Fruit fly (Drosophila melanogaster) whole organism, embryonic: Measurements from ENCODE around the gene CG13047.
A peak's percentile ranks its signal among the peaks of the same experiment; 100 is the strongest.

Source experiments
- Aef1 ChIP-seq: fragments of 200-800 bp; sonication (Bioruptor generic); IDR thresholded peaks from 3 replicates; pipeline ENCODE4 v1.3.6; 2022; ENCODE audit warnings: missing biosample characterization, missing genetic modification characterization
- Awh ChIP-seq: fragments of 200-800 bp; sonication (Bioruptor generic); IDR thresholded peaks from 2 replicates; pipeline ENCODE4, ENCODE4 v1.3.6; 2022; ENCODE audit warnings: missing biosample characterization, missing genetic modification characterization
- Bgb ChIP-seq: fragments of 200-800 bp; sonication (Bioruptor generic); IDR thresholded peaks from 2 replicates; pipeline ENCODE4 v1.3.6; 2022; ENCODE audit warnings: missing biosample characterization, missing genetic modification characterization; ENCODE audit not compliant: partially characterized antibody
- CG10274 ChIP-seq: fragments of 200-800 bp; sonication (Bioruptor generic); optimal IDR thresholded peaks from 3 replicates; lab custom pipeline; 2017; ENCODE audit warnings: missing biosample characterization, mild to moderate bottlenecking, missing genetic modification characterization
- CG10366 ChIP-seq: fragments of 200-800 bp; sonication (Bioruptor generic); IDR thresholded peaks from 2 replicates; pipeline ENCODE4 v1.3.6; 2022; ENCODE audit warnings: missing biosample characterization, missing genetic modification characterization
- CG12769 ChIP-seq: fragments of 200-800 bp; sonication (Bioruptor generic); optimal IDR thresholded peaks from 2 replicates; lab custom pipeline; 2019; ENCODE audit warnings: missing biosample characterization, mild to moderate bottlenecking, missing genetic modification characterization, moderate library complexity
- CG15514 ChIP-seq: fragments of 200-800 bp; sonication (Bioruptor generic); optimal IDR thresholded peaks from 3 replicates; lab custom pipeline; 2017; ENCODE audit warnings: missing biosample characterization, missing genetic modification characterization, mild to moderate bottlenecking, moderate library complexity, missing genetic modification reagents
- CG15601 ChIP-seq: fragments of 200-800 bp; sonication (Bioruptor generic); optimal IDR thresholded peaks from 3 replicates; lab custom pipeline; 2019; ENCODE audit warnings: missing biosample characterization, mild to moderate bottlenecking, missing genetic modification characterization, moderate library complexity
- CG1602 ChIP-seq: fragments of 200-800 bp; sonication (Bioruptor generic); optimal IDR thresholded peaks from 3 replicates; lab custom pipeline; 2016; ENCODE audit warnings: missing biosample characterization, missing genetic modification characterization
- CG3407 ChIP-seq: fragments of 200-800 bp; sonication (Bioruptor generic); optimal IDR thresholded peaks from 2 replicates; lab custom pipeline; 2018; ENCODE audit warnings: missing biosample characterization, mild to moderate bottlenecking, missing genetic modification characterization
- CG5953 ChIP-seq: fragments of 200-800 bp; sonication (Bioruptor generic); IDR thresholded peaks from 2 replicates; pipeline ENCODE4 v1.3.6; 2022; ENCODE audit warnings: missing biosample characterization, missing genetic modification characterization
- CG6683 ChIP-seq: fragments of 200-800 bp; sonication (Bioruptor generic); optimal IDR thresholded peaks from 2 replicates; lab custom pipeline; 2017; ENCODE audit warnings: missing biosample characterization, mild to moderate bottlenecking, missing genetic modification characterization, missing genetic modification reagents
- CG6765 ChIP-seq: fragments of 200-800 bp; sonication (Bioruptor generic); optimal IDR thresholded peaks from 3 replicates; lab custom pipeline; 2017; ENCODE audit warnings: missing biosample characterization, mild to moderate bottlenecking, missing genetic modification characterization
- CG7357 ChIP-seq: fragments of 200-800 bp; sonication (Bioruptor generic); IDR thresholded peaks from 3 replicates; pipeline ENCODE4 v1.3.6; 2022; ENCODE audit warnings: missing biosample characterization, missing genetic modification characterization
- CG8089 ChIP-seq: fragments of 200-800 bp; sonication (Bioruptor generic); optimal IDR thresholded peaks from 3 replicates; lab custom pipeline; 2016; ENCODE audit warnings: missing biosample characterization, missing genetic modification characterization
- Dbx ChIP-seq: fragments of 200-800 bp; sonication (Bioruptor generic); IDR thresholded peaks from 3 replicates; pipeline ENCODE4 v1.3.6; 2022; ENCODE audit warnings: missing biosample characterization, missing genetic modification characterization
- Deaf1 ChIP-seq: fragments of 200-800 bp; optimal IDR thresholded peaks from 3 replicates; lab custom pipeline; 2019; ENCODE audit warnings: missing biosample characterization, mild to moderate bottlenecking, missing genetic modification characterization, moderate library complexity
- Ets65A ChIP-seq: fragments of 200-800 bp; sonication (Bioruptor generic); peaks from one replicate; lab custom pipeline; 2016; ENCODE audit warnings: missing biosample characterization, missing genetic modification characterization
- HLH4C ChIP-seq: fragments of 200-800 bp; sonication (Bioruptor generic); IDR thresholded peaks from 3 replicates; pipeline ENCODE4 v1.3.6; 2022; ENCODE audit warnings: missing biosample characterization, missing genetic modification characterization; ENCODE audit not compliant: partially characterized antibody
- Hmr ChIP-seq: fragments of 200-800 bp; sonication (Bioruptor generic); optimal IDR thresholded peaks from 3 replicates; lab custom pipeline; 2017; ENCODE audit warnings: mild to moderate bottlenecking, missing biosample characterization, missing genetic modification reagents, missing genetic modification characterization
- Hr51 ChIP-seq, 2 experiments: fragments of 200-800 bp; sonication (Bioruptor generic); optimal IDR thresholded peaks; 2 replicates in 1 of 2; 3 replicates in 1 of 2; lab custom pipeline; 2016 to 2018; ENCODE audit warnings: missing biosample characterization in 2 of 2, missing genetic modification characterization in 2 of 2, mild to moderate bottlenecking in 1 of 2, moderate library complexity in 1 of 2
- Kr ChIP-seq: fragments of 200-800 bp; sonication (Bioruptor generic); optimal IDR thresholded peaks from 2 replicates; lab custom pipeline; 2017; ENCODE audit warnings: missing biosample characterization, mild to moderate bottlenecking, missing genetic modification characterization
- MBD-R2 ChIP-seq: fragments of 200-800 bp; sonication (Bioruptor generic); IDR thresholded peaks from 2 replicates; pipeline ENCODE4 v1.3.6; 2022; ENCODE audit warnings: missing biosample characterization, missing genetic modification characterization
- MESR4 ChIP-seq: fragments of 200-800 bp; sonication (Bioruptor generic); optimal IDR thresholded peaks from 2 replicates; lab custom pipeline; 2018; ENCODE audit warnings: missing biosample characterization, mild to moderate bottlenecking, missing genetic modification characterization, moderate library complexity
- Mad ChIP-seq: fragments of 200-800 bp; sonication (Bioruptor generic); optimal IDR thresholded peaks from 2 replicates; lab custom pipeline; 2016; ENCODE audit warnings: missing biosample characterization, missing genetic modification characterization
- Rx ChIP-seq: fragments of 200-800 bp; sonication (Bioruptor generic); IDR thresholded peaks from 2 replicates; pipeline ENCODE4 v1.3.6; 2022; ENCODE audit warnings: missing biosample characterization, missing genetic modification characterization
- Sox100B ChIP-seq: fragments of 200-800 bp; sonication (Bioruptor generic); optimal IDR thresholded peaks from 3 replicates; lab custom pipeline; 2018; ENCODE audit warnings: missing biosample characterization, mild to moderate bottlenecking, missing genetic modification characterization
- bsh ChIP-seq, 2 experiments: fragments of 200-800 bp; sonication (Bioruptor generic); optimal IDR thresholded peaks; 2 replicates each; lab custom pipeline; 2017 to 2018; ENCODE audit warnings: mild to moderate bottlenecking in 2 of 2, missing biosample characterization in 2 of 2, missing genetic modification characterization in 2 of 2, moderate library complexity in 1 of 2
- gce ChIP-seq: fragments of 200-800 bp; sonication (Bioruptor generic); IDR thresholded peaks from 3 replicates; pipeline ENCODE4 v1.3.6; 2022; ENCODE audit warnings: missing biosample characterization, missing genetic modification characterization
- gem ChIP-seq: fragments of 200-800 bp; sonication (Bioruptor generic); optimal IDR thresholded peaks from 2 replicates; lab custom pipeline; 2019; ENCODE audit warnings: missing biosample characterization, mild to moderate bottlenecking, missing genetic modification characterization, moderate library complexity
- kay ChIP-seq: fragments of 200-800 bp; sonication (Bioruptor generic); optimal IDR thresholded peaks from 2 replicates; lab custom pipeline; 2016; ENCODE audit warnings: missing biosample characterization, missing genetic modification characterization
- nom ChIP-seq: fragments of 200-800 bp; sonication (Bioruptor generic); optimal IDR thresholded peaks from 2 replicates; lab custom pipeline; 2017; ENCODE audit warnings: missing biosample characterization, missing genetic modification characterization, mild to moderate bottlenecking, moderate library complexity, missing genetic modification reagents
- scrt ChIP-seq: fragments of 200-800 bp; sonication (Bioruptor generic); optimal IDR thresholded peaks from 2 replicates; lab custom pipeline; 2018; ENCODE audit warnings: missing biosample characterization, mild to moderate bottlenecking, missing genetic modification characterization, moderate library complexity
- sob ChIP-seq: fragments of 200-800 bp; sonication (Bioruptor generic); IDR thresholded peaks from 2 replicates; pipeline ENCODE4 v1.3.6; 2022; ENCODE audit warnings: missing biosample characterization, missing genetic modification characterization
- tgo ChIP-seq: fragments of 200-800 bp; sonication (Bioruptor generic); IDR thresholded peaks from 3 replicates; pipeline ENCODE4 v1.3.6; 2022; ENCODE audit warnings: missing biosample characterization, missing genetic modification characterization
- tio ChIP-seq: fragments of 200-800 bp; sonication (Bioruptor generic); optimal IDR thresholded peaks from 2 replicates; lab custom pipeline; 2017; ENCODE audit warnings: missing biosample characterization, missing genetic modification characterization, inconsistent platforms
- ttk ChIP-seq: fragments of 200-800 bp; sonication (Bioruptor generic); IDR thresholded peaks from 2 replicates; pipeline ENCODE4 v2.1.2; 2022; ENCODE audit warnings: missing biosample characterization, missing genetic modification characterization

CG13047 gene

DNA sequence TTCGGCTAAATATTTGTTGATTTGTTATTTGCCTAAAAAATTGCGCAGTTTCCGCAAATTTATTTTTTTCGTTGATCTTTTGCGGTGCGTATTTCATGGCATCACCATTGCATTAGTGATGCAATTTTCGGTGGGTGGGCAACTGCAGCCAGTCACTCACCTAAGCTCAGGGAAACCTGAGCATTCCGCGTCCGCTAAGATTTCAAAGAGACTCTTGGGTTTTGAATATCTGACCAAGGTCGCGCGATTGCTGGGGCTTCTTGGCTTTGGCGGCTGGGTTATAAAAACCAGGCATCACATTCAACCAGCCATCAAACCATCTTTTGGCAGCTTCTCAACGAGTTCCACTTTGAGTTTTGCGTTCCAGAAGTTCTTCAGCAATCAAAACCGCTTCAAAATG is 22.8 kb downstream of the CG13047 start, which contains the start of gene CG13071:
TSS of gene CG13071 (plus strand) at position 301 of the 400 bp plus-strand sequence.
- no peak for TF ChIP-seq CG7357 (GFP tag; lab: Robert Waterston, UW)
- TF ChIP-seq Aef1, result no peak
- TF ChIP-seq CG10274 (GFP tag; lab: Kevin White, UChicago), result no peak
- TF ChIP-seq Hr51 (GFP tag; optimal IDR thresholded peaks at IDR 0.05; lab: Kevin White, UChicago), result no peak
- TF ChIP-seq tgo (GFP tag; lab: Robert Waterston, UW), result no peak
- no peak for TF ChIP-seq CG6683 (GFP tag; lab: Kevin White, UChicago)
- no peak for TF ChIP-seq Dbx (GFP tag; lab: Robert Waterston, UW)
- no peak for TF ChIP-seq Rx (GFP tag; lab: Robert Waterston, UW)

DNA sequence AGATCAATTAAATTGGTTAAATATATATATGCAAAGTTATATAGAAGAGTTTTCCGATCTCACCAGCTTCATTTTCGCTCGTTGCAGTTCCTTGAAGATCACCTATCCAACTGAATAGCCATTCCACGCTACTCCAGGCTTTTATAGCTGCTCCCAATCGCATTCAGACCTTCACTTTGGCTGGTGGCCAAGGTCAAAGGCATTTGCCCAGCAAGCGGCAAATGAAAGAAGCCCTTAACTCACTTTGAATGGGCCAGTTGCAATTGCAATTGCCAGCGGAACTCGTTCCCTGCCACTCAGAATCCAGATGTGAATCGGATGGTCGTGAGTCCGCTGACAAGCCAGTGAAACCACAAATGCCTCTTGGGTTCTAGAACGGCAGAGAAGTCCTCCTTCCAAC is 23.7 kb downstream of the CG13047 start, which contains the start of gene CG34247:
TSS of gene CG34247 (minus strand) at position 101 of the 400 bp plus-strand sequence.
- no peak for TF ChIP-seq CG15514
- TF ChIP-seq Kr (GFP tag; lab: Kevin White, UChicago), result no peak
- TF ChIP-seq tio (GFP tag; lab: Kevin White, UChicago), result no peak
- no peak for TF ChIP-seq MBD-R2 (GFP tag; lab: Robert Waterston, UW)
- no peak for TF ChIP-seq Sox100B (GFP tag; lab: Kevin White, UChicago)
- TF ChIP-seq CG8089 (GFP tag; lab: Kevin White, UChicago), result no peak
- no peak for TF ChIP-seq Awh (GFP tag; lab: Robert Waterston, UW)
- no peak for TF ChIP-seq CG12769
- TF ChIP-seq CG15601 (tag; lab: Kevin White, UChicago), result no peak
- TF ChIP-seq gem (tag; lab: Kevin White, UChicago), result no peak
- TF ChIP-seq sob (GFP tag; lab: Robert Waterston, UW), result no peak
- TF ChIP-seq kay (GFP tag; lab: Kevin White, UChicago), result no peak
- TF ChIP-seq CG5953 (GFP tag; lab: Robert Waterston, UW), result no peak
- TF ChIP-seq Hmr (GFP tag; lab: Kevin White, UChicago), result no peak
- no peak for TF ChIP-seq CG1602 (GFP tag; lab: Kevin White, UChicago)
- no peak for TF ChIP-seq ttk
- TF ChIP-seq Deaf1 (tag; lab: Kevin White, UChicago), result no peak
- no peak for TF ChIP-seq MESR4 (GFP tag; lab: Kevin White, UChicago)

DNA sequence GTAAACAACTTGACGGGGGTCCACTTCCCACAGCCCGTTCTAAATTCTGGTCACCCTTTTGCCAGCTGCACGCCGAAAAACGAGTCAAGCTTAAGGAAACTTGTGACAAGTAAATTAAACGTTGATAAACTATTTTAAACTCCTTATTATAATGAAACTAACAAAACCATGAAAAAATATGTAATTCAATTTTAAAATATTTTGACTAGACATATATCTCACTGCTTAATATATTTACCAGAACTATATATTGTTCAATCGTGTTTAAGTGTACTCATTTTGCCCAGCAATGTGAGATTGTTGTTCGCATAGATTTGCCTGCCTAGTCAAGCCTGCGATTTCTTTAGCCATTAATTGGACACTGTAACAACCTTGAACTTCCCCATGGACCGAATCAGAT is 25.6 kb downstream of the CG13047 start, which contains the start of gene CG13053:
TSS of gene CG13053 (minus strand) at position 171 of the 400 bp plus-strand sequence.
- TF ChIP-seq bsh (GFP tag; optimal IDR thresholded peaks at IDR 0.05; lab: Kevin White, UChicago), result peak in 1 of 2 experiments; percentile 55
- no peak for TF ChIP-seq Mad (GFP tag; lab: Kevin White, UChicago)
- TF ChIP-seq CG3407 (GFP tag; lab: Kevin White, UChicago), result no peak
- no peak for TF ChIP-seq CG6765 (GFP tag; lab: Kevin White, UChicago)
- no peak for TF ChIP-seq CG10274 (GFP tag; lab: Kevin White, UChicago)
- TF ChIP-seq nom (GFP tag; lab: Kevin White, UChicago), result peak; percentile 37
- no peak for TF ChIP-seq Kr (GFP tag; lab: Kevin White, UChicago)
- no peak for TF ChIP-seq ttk

DNA sequence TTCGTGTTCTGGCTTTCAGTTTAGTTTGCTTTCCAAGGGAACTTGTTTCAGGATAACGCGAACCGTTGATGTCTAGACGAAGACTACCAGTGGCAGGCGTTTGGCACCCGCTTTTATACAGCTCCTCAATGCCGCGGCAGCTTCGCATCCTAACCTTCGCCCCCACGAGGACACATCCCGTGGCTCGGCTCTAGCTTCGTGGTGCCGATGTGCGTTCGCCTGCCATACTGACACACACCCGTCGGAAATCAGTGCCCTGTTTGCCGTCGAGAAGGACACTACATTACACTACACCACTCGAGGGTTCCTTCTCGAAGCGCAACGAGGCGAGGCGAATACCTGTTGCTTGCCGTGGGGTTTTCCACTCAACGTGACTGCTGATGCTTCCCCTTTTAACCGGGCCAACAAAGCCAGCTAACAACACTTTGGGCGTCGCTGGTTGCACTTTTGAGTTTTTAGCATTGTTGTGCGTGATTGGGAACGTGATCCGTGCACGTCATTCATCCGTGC is 28.0 kb downstream of the CG13047 start, which contains the start of gene CG13054:
TSS of gene CG13054 (minus strand) at position 74 of the 510 bp plus-strand sequence.
- 0 out of 2 replicates have a peak, but pooled peaks have one; percentile 19 for TF ChIP-seq Bgb (GFP tag; lab: Robert Waterston, UW)
- no peak for TF ChIP-seq gce (GFP tag; lab: Robert Waterston, UW)
- TF ChIP-seq Ets65A (GFP tag; lab: Kevin White, UChicago), result peak; percentile 30
- TF ChIP-seq Dbx (GFP tag; lab: Robert Waterston, UW), result 0 out of 3 replicates have a peak, but pooled peaks have one; percentile 25
- TF ChIP-seq scrt (GFP tag; lab: Kevin White, UChicago), result peak; percentile 92
- TF ChIP-seq HLH4C (GFP tag; lab: Robert Waterston, UW), result 0 out of 3 replicates have a peak, but pooled peaks have one; percentile 10
- peak; percentile 97 for TF ChIP-seq Deaf1 (tag; lab: Kevin White, UChicago)
- TF ChIP-seq CG10366 (GFP tag; lab: Robert Waterston, UW), result no peak
